Fruit fly (Drosophila melanogaster) ovary, adult (tissue): ENCODE results near the gene kek6.

Source experiments
- CG17801 ChIP-seq: fragments of 200-800 bp; optimal IDR thresholded peaks from 2 replicates; lab custom pipeline; 2019; ENCODE audit warnings: missing biosample characterization, mild to moderate bottlenecking, missing genetic modification characterization, moderate library complexity; ENCODE audit not compliant: partially characterized antibody

The kek6 gene

dm6 chr3R:31696664-31697063 lies 74.7 kb downstream of the kek6 start:
- no peak for TF ChIP-seq CG17801 (GFP tag; lab: Kevin White, UChicago)

- no peak for TF ChIP-seq CG17801 (GFP tag; lab: Kevin White, UChicago)
Observed at dm6 chr3R:31697606-31698005, 75.7 kb downstream of the kek6 start.

dm6 chr3R:31698143-31698776 lies 76.3 kb downstream of the kek6 start:
- no peak for TF ChIP-seq CG17801 (GFP tag; lab: Kevin White, UChicago)

- TF ChIP-seq CG17801 (GFP tag; lab: Kevin White, UChicago), result no peak
Observed at dm6 chr3R:31700212-31700611, 78.3 kb downstream of the kek6 start.

dm6 chr3R:31701934-31702333 lies 80.0 kb downstream of the kek6 start:
- no peak for TF ChIP-seq CG17801 (GFP tag; lab: Kevin White, UChicago)

- TF ChIP-seq CG17801 (GFP tag; lab: Kevin White, UChicago), result no peak
Observed at dm6 chr3R:31703370-31703769, 81.4 kb downstream of the kek6 start.

- no peak for TF ChIP-seq CG17801 (GFP tag; lab: Kevin White, UChicago)
Observed at dm6 chr3R:31704524-31705215, 82.7 kb downstream of the kek6 start.

- TF ChIP-seq CG17801 (GFP tag; lab: Kevin White, UChicago), result no peak
Observed at dm6 chr3R:31706142-31706894, 84.4 kb downstream of the kek6 start.

dm6 chr3R:31706895-31707238 lies 84.9 kb downstream of the kek6 start:
- no peak for TF ChIP-seq CG17801 (GFP tag; lab: Kevin White, UChicago)

dm6 chr3R:31708240-31708639 lies 86.3 kb downstream of the kek6 start, which contains the start of gene CG42693:
Gene CG42693 (minus strand): TSS chr3R:31708340.
- no peak for TF ChIP-seq CG17801 (GFP tag; lab: Kevin White, UChicago)

dm6 chr3R:31709142-31709541 lies 87.2 kb downstream of the kek6 start:
- TF ChIP-seq CG17801 (GFP tag; lab: Kevin White, UChicago), result no peak

dm6 chr3R:31709769-31710168 lies 87.8 kb downstream of the kek6 start:
- TF ChIP-seq CG17801 (GFP tag; lab: Kevin White, UChicago), result no peak

dm6 chr3R:31711270-31712029 lies 89.5 kb downstream of the kek6 start:
- TF ChIP-seq CG17801 (GFP tag; lab: Kevin White, UChicago), result no peak

dm6 chr3R:31712585-31712984 lies 90.6 kb downstream of the kek6 start:
- no peak for TF ChIP-seq CG17801 (GFP tag; lab: Kevin White, UChicago)
